Worm (Caenorhabditis elegans) whole organism, late embryonic: ENCODE results near the gene Y39A1A.20.

ENCODE experiments used
- F13H6.1 ChIP-seq: sonication (generic microtip); optimal IDR thresholded peaks from 2 replicates; lab custom pipeline; 2016; ENCODE audit warnings: missing genetic modification characterization, missing compliant biosample characterization
- ama-1 ChIP-seq: fragments of 150-350 bp; optimal IDR thresholded peaks from 2 replicates; lab custom pipeline; 2014
- ceh-48 ChIP-seq: sonication (generic microtip); optimal IDR thresholded peaks from 2 replicates; lab custom pipeline; 2016; ENCODE audit warnings: missing genetic modification characterization, inconsistent platforms, missing compliant biosample characterization
- ceh-9 ChIP-seq: sonication (generic microtip); optimal IDR thresholded peaks from 2 replicates; lab custom pipeline; 2016; ENCODE audit warnings: mild to moderate bottlenecking, missing genetic modification characterization, inconsistent platforms, missing compliant biosample characterization
- elt-2 ChIP-seq: sonication (generic microtip); optimal IDR thresholded peaks from 2 replicates; lab custom pipeline; 2016; ENCODE audit warnings: missing genetic modification reagents, missing genetic modification characterization, missing compliant biosample characterization
- ets-4 ChIP-seq: sonication (generic microtip); optimal IDR thresholded peaks from 2 replicates; lab custom pipeline; 2016; ENCODE audit warnings: missing genetic modification characterization, missing compliant biosample characterization
- fax-1 ChIP-seq: sonication (generic microtip); optimal IDR thresholded peaks from 2 replicates; lab custom pipeline; 2016; ENCODE audit warnings: missing genotype, missing genetic modification characterization, missing compliant biosample characterization
- pha-4 ChIP-seq: fragments of 150-350 bp; optimal IDR thresholded peaks from 2 replicates; lab custom pipeline; 2018; ENCODE audit warnings: missing biosample characterization, missing genetic modification reagents, missing genetic modification characterization
- pros-1 ChIP-seq: fragments of 150-350 bp; optimal IDR thresholded peaks from 2 replicates; lab custom pipeline; 2014; ENCODE audit warnings: missing biosample characterization, missing genetic modification reagents, missing genetic modification characterization
- ztf-16 ChIP-seq: sonication (generic microtip); optimal IDR thresholded peaks from 2 replicates; lab custom pipeline; 2017; ENCODE audit warnings: missing genetic modification characterization, missing compliant biosample characterization

- TF ChIP-seq ztf-16 (tag; lab: Kevin White, UChicago) (no peak), pha-4 (no peak), F13H6.1 (tag; lab: Kevin White, UChicago) (no peak), ets-4 (tag; lab: Kevin White, UChicago) (no peak), fax-1 (no peak), ama-1 (lab: Kevin White, UChicago) (no peak), ceh-48 (tag; lab: Kevin White, UChicago) (no peak), elt-2 (no peak), ceh-9 (tag; lab: Kevin White, UChicago) (no peak), pros-1 (tag; lab: Kevin White, UChicago) (no peak)
Observed at ce11 chrIII:10694294-10694693, 6.1 kb downstream of the Y39A1A.20 start, which contains the start of the genes Y39A1A.18 and fmo-3.
